Worm (Caenorhabditis elegans) whole organism, young adult: ENCODE measurements around the gene drp-1.

Source experiments
- B0336.3 ChIP-seq: fragments of 200-800 bp; sonication (Bioruptor generic); IDR thresholded peaks from 2 replicates; pipeline ENCODE4 v1.3.6; 2022; ENCODE audit warnings: missing genetic modification characterization, missing compliant biosample characterization
- D2030.7 ChIP-seq: fragments of 200-800 bp; sonication (Bioruptor generic); IDR thresholded peaks from 2 replicates; pipeline ENCODE4 v1.3.6; 2022; ENCODE audit warnings: missing genetic modification reagents, missing genetic modification characterization, missing compliant biosample characterization
- F52B5.7 ChIP-seq: sonication (generic microtip); optimal IDR thresholded peaks from 2 replicates; lab custom pipeline; 2016; ENCODE audit warnings: mild to moderate bottlenecking, missing genetic modification characterization, missing compliant biosample characterization
- F57A8.1 ChIP-seq: fragments of 200-800 bp; sonication (Bioruptor generic); optimal IDR thresholded peaks from 2 replicates; lab custom pipeline; 2018; ENCODE audit warnings: mild to moderate bottlenecking, missing genetic modification characterization, moderate library complexity, missing compliant biosample characterization
- K12H6.12 ChIP-seq: fragments of 200-800 bp; sonication (Bioruptor generic); optimal IDR thresholded peaks from 2 replicates; lab custom pipeline; 2018; ENCODE audit warnings: mild to moderate bottlenecking, missing genetic modification characterization, missing compliant biosample characterization
- Y53F4B.3 ChIP-seq: fragments of 200-800 bp; sonication (Bioruptor generic); IDR thresholded peaks from 2 replicates; pipeline ENCODE4 v1.3.6; 2022; ENCODE audit warnings: missing genetic modification reagents, missing genetic modification characterization, missing compliant biosample characterization
- Y53G8AR.9 ChIP-seq: fragments of 200-800 bp; sonication (Bioruptor generic); conservative IDR thresholded peaks from 2 replicates; pipeline ENCODE4 v1.3.6; 2022; ENCODE audit warnings: missing genetic modification reagents, missing genetic modification characterization, missing compliant biosample characterization
- akir-1 ChIP-seq: fragments of 200-800 bp; sonication (Bioruptor generic); optimal IDR thresholded peaks from 2 replicates; lab custom pipeline; 2018; ENCODE audit warnings: mild to moderate bottlenecking, missing genetic modification characterization, moderate library complexity, missing compliant biosample characterization
- atf-7 ChIP-seq: sonication (generic microtip); optimal IDR thresholded peaks from 2 replicates; lab custom pipeline; 2017; ENCODE audit warnings: mild to moderate bottlenecking, missing genetic modification characterization, missing compliant biosample characterization
- athp-1 ChIP-seq: sonication (generic microtip); optimal IDR thresholded peaks from 2 replicates; lab custom pipeline; 2017; ENCODE audit warnings: mild to moderate bottlenecking, missing genetic modification characterization, missing compliant biosample characterization
- attf-6 ChIP-seq: fragments of 200-800 bp; sonication (Bioruptor generic); IDR thresholded peaks from 2 replicates; pipeline ENCODE4 v1.3.6; 2022; ENCODE audit warnings: missing genetic modification reagents, missing genetic modification characterization, missing compliant biosample characterization
- cebp-1 ChIP-seq, 2 experiments: fragments of 200-800 bp in 1 of 2; sonication (Bioruptor generic) in 1 of 2; sonication (generic microtip) in 1 of 2; IDR thresholded peaks in 1 of 2; optimal IDR thresholded peaks in 1 of 2; 2 replicates each; pipeline versions ENCODE4 v1.3.6 to Lab custom; 2017 to 2022; ENCODE audit warnings: missing compliant biosample characterization in 2 of 2, missing genetic modification characterization in 2 of 2, mild to moderate bottlenecking in 1 of 2, missing genetic modification reagents in 1 of 2, moderate library complexity in 1 of 2
- ceh-27 ChIP-seq: fragments of 200-800 bp; sonication (Bioruptor generic); optimal IDR thresholded peaks from 2 replicates; lab custom pipeline; 2018; ENCODE audit warnings: mild to moderate bottlenecking, missing genetic modification characterization, moderate library complexity, missing compliant biosample characterization
- ceh-79 ChIP-seq: sonication (generic microtip); optimal IDR thresholded peaks from 2 replicates; lab custom pipeline; 2017; ENCODE audit warnings: mild to moderate bottlenecking, missing genetic modification characterization, missing compliant biosample characterization
- ceh-91 ChIP-seq: fragments of 200-800 bp; sonication (Bioruptor generic); IDR thresholded peaks from 2 replicates; pipeline ENCODE4 v1.3.6; 2022; ENCODE audit warnings: missing genetic modification reagents, missing genetic modification characterization, missing compliant biosample characterization
- chd-7 ChIP-seq: sonication (generic microtip); optimal IDR thresholded peaks from 2 replicates; lab custom pipeline; 2016; ENCODE audit warnings: mild to moderate bottlenecking, missing genetic modification characterization, moderate library complexity, missing compliant biosample characterization
- dox-1 ChIP-seq: fragments of 200-800 bp; sonication (Bioruptor generic); IDR thresholded peaks from 2 replicates; pipeline ENCODE4 v1.3.6; 2022; ENCODE audit warnings: missing genetic modification reagents, missing genetic modification characterization, missing compliant biosample characterization
- dpff-1 ChIP-seq: sonication (generic microtip); optimal IDR thresholded peaks from 2 replicates; lab custom pipeline; 2017; ENCODE audit warnings: mild to moderate bottlenecking, missing genetic modification characterization, missing compliant biosample characterization
- egrh-3 ChIP-seq: fragments of 200-800 bp; sonication (Bioruptor generic); IDR thresholded peaks from 2 replicates; pipeline ENCODE4 v1.3.6; 2022; ENCODE audit warnings: missing genetic modification reagents, missing genetic modification characterization, missing compliant biosample characterization
- hlh-26 ChIP-seq: fragments of 200-800 bp; sonication (Bioruptor generic); conservative IDR thresholded peaks from 2 replicates; pipeline ENCODE4 v1.3.6; 2022; ENCODE audit warnings: missing genetic modification reagents, missing genetic modification characterization, missing compliant biosample characterization
- lin-35 ChIP-seq, 3 experiments: fragments of 150-350 bp in 2 of 3; sonication (generic microtip) in 1 of 3; optimal IDR thresholded peaks; 2 replicates each; lab custom pipeline; 2014 to 2018; ENCODE audit warnings: missing biosample characterization in 3 of 3, missing genetic modification characterization in 3 of 3, missing genetic modification reagents in 3 of 3
- lin-40 ChIP-seq: sonication (generic microtip); optimal IDR thresholded peaks from 2 replicates; lab custom pipeline; 2016; ENCODE audit warnings: missing genetic modification characterization, mild to moderate bottlenecking, missing compliant biosample characterization, missing genotype, missing genetic modification reagents
- lin-54 ChIP-seq: fragments of 200-800 bp; sonication (Bioruptor generic); optimal IDR thresholded peaks from 2 replicates; lab custom pipeline; 2018; ENCODE audit warnings: mild to moderate bottlenecking, missing genetic modification characterization, missing compliant biosample characterization
- lsl-1 ChIP-seq: fragments of 200-800 bp; sonication (Bioruptor generic); optimal IDR thresholded peaks from 2 replicates; lab custom pipeline; 2018; ENCODE audit warnings: mild to moderate bottlenecking, missing genetic modification characterization, moderate library complexity, missing compliant biosample characterization
- madf-6 ChIP-seq: fragments of 200-800 bp; sonication (Bioruptor generic); IDR thresholded peaks from 2 replicates; pipeline ENCODE4 v1.3.6; 2022; ENCODE audit warnings: missing genetic modification reagents, missing genetic modification characterization, missing compliant biosample characterization
- madf-8 ChIP-seq: fragments of 200-800 bp; sonication (Bioruptor generic); conservative IDR thresholded peaks from 2 replicates; pipeline ENCODE4 v1.3.6; 2022; ENCODE audit warnings: missing genetic modification reagents, missing genetic modification characterization, missing compliant biosample characterization
- mcd-1 ChIP-seq: fragments of 200-800 bp; sonication (Bioruptor generic); IDR thresholded peaks from 2 replicates; pipeline ENCODE4 v1.3.6; 2022; ENCODE audit warnings: missing genetic modification reagents, missing genetic modification characterization, missing compliant biosample characterization
- mes-4 ChIP-seq: sonication (generic microtip); optimal IDR thresholded peaks from 2 replicates; lab custom pipeline; 2016; ENCODE audit warnings: missing genotype, missing genetic modification characterization, missing compliant biosample characterization
- nfya-2 ChIP-seq: fragments of 200-800 bp; sonication (Bioruptor generic); IDR thresholded peaks from 2 replicates; pipeline ENCODE4 v1.3.6; 2022; ENCODE audit warnings: missing genetic modification reagents, missing genetic modification characterization, missing compliant biosample characterization
- nhr-179 ChIP-seq: sonication (generic microtip); optimal IDR thresholded peaks from 2 replicates; lab custom pipeline; 2016; ENCODE audit warnings: mild to moderate bottlenecking, missing genetic modification characterization, missing compliant biosample characterization
- nhr-80 ChIP-seq: sonication (generic microtip); optimal IDR thresholded peaks from 2 replicates; lab custom pipeline; 2016; ENCODE audit warnings: missing genetic modification characterization, missing compliant biosample characterization
- rpc-1 ChIP-seq, 2 experiments: fragments of 150-350 bp in 1 of 2; sonication (generic microtip) in 1 of 2; optimal IDR thresholded peaks; 2 replicates each; lab custom pipeline; 2014 to 2018; ENCODE audit warnings: missing biosample characterization in 1 of 2, missing genetic modification characterization in 1 of 2, missing genetic modification reagents in 1 of 2, missing genotype in 1 of 2
- sdz-38 ChIP-seq: sonication (generic microtip); optimal IDR thresholded peaks from 2 replicates; lab custom pipeline; 2016; ENCODE audit warnings: missing genotype, missing genetic modification characterization, missing compliant biosample characterization
- snpc-1.1 ChIP-seq: sonication (generic microtip); optimal IDR thresholded peaks from 2 replicates; lab custom pipeline; 2017; ENCODE audit warnings: missing genetic modification characterization, mild to moderate bottlenecking, missing compliant biosample characterization, antibody characterized with exemption, moderate library complexity, missing genotype, missing genetic modification reagents; ENCODE audit not compliant: insufficient read depth
- snpc-1.3 ChIP-seq: sonication (generic microtip); optimal IDR thresholded peaks from 2 replicates; lab custom pipeline; 2017; ENCODE audit warnings: missing genetic modification characterization, mild to moderate bottlenecking, missing compliant biosample characterization, antibody characterized with exemption, moderate library complexity, missing genotype, missing genetic modification reagents; ENCODE audit not compliant: insufficient read depth
- snpc-3.4 ChIP-seq: sonication (generic microtip); optimal IDR thresholded peaks from 2 replicates; lab custom pipeline; 2017; ENCODE audit warnings: missing genetic modification characterization, mild to moderate bottlenecking, missing compliant biosample characterization, antibody characterized with exemption, moderate library complexity, missing genotype, missing genetic modification reagents
- snpc-4 ChIP-seq, 5 experiments: fragments of 150-350 bp in 1 of 5; sonication (generic microtip) in 4 of 5; optimal IDR thresholded peaks; 2 replicates each; lab custom pipeline; 2014 to 2018; ENCODE audit warnings: missing genetic modification characterization in 5 of 5, missing biosample characterization in 3 of 5, antibody characterized with exemption in 2 of 5, mild to moderate bottlenecking in 2 of 5, missing compliant biosample characterization in 2 of 5, missing genotype in 2 of 5, moderate library complexity in 2 of 5, missing genetic modification reagents in 1 of 5
- sptf-2 ChIP-seq: fragments of 200-800 bp; sonication (Bioruptor generic); optimal IDR thresholded peaks from 2 replicates; lab custom pipeline; 2018; ENCODE audit warnings: mild to moderate bottlenecking, missing genetic modification characterization, missing compliant biosample characterization
- tbp1 ChIP-seq: fragments of 200-800 bp; sonication (Bioruptor generic); optimal IDR thresholded peaks from 2 replicates; lab custom pipeline; 2018; ENCODE audit warnings: mild to moderate bottlenecking, missing genetic modification characterization, missing compliant biosample characterization
- xnd-1 ChIP-seq: sonication (generic microtip); optimal IDR thresholded peaks from 2 replicates; lab custom pipeline; 2016; ENCODE audit warnings: missing genotype, missing genetic modification reagents, missing genetic modification characterization, missing compliant biosample characterization
- ztf-18 ChIP-seq: sonication (generic microtip); optimal IDR thresholded peaks from 2 replicates; lab custom pipeline; 2016; ENCODE audit warnings: missing genotype, mild to moderate bottlenecking, missing genetic modification characterization, missing compliant biosample characterization
- ztf-25 ChIP-seq: fragments of 200-800 bp; sonication (Bioruptor generic); IDR thresholded peaks from 2 replicates; pipeline ENCODE4 v1.3.6; 2022; ENCODE audit warnings: missing genetic modification reagents, missing genetic modification characterization, missing compliant biosample characterization
- ztf-26 ChIP-seq: sonication (generic microtip); optimal IDR thresholded peaks from 2 replicates; lab custom pipeline; 2017; ENCODE audit warnings: missing genetic modification characterization, missing compliant biosample characterization
- ztf-3 ChIP-seq: fragments of 200-800 bp; sonication (Bioruptor generic); optimal IDR thresholded peaks from 2 replicates; lab custom pipeline; 2018; ENCODE audit warnings: mild to moderate bottlenecking, missing genetic modification characterization, missing compliant biosample characterization

The drp-1 gene

DNA sequence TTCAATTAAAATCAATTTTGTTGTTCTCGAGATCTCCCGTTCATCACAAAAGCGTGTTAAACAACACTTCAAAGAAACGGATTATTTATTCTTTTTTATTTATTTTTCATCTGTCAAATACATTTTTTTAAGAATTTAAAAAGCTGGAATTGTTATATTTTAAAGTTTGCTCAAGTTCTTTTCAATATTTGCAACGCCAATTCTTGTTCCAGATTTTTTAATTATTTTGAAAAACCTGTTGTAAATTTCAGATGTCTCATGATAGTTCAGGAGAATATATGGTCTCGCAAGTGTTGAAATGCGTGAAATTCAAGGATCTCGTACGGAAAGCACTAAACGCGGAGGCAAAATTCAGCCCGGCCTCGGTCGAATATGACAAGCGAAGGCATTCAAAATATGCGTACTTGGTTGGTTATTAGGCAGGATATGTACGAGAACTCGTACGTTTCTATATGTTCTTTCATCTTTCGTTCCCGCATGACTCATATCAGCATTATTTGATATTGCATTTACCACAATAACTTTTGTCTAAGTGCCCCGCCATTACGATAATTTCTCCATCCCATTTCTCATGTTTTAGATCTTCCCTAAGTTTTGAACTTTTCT, 6.4 kb downstream of the drp-1 start, which contains the start of gene cec-6 (continued):
- TF ChIP-seq mes-4 (tag; lab: Kevin White, UChicago) (no peak), nhr-179 (tag; lab: Kevin White, UChicago) (no peak), tbp1 (GFP tag; lab: Kevin White, UChicago) (no peak), sptf-2 (GFP tag; lab: Kevin White, UChicago) (no peak), Y53F4B.3 (GFP tag; lab: Robert Waterston, UW) (no peak), nhr-80 (tag; lab: Kevin White, UChicago) (no peak), madf-8 (GFP tag; lab: Robert Waterston, UW) (no peak), madf-6 (GFP tag; lab: Robert Waterston, UW) (peak; percentile 25; the same call in 1 of the 2 replicates), F57A8.1 (no peak), F52B5.7 (tag; lab: Kevin White, UChicago) (no peak)

DNA sequence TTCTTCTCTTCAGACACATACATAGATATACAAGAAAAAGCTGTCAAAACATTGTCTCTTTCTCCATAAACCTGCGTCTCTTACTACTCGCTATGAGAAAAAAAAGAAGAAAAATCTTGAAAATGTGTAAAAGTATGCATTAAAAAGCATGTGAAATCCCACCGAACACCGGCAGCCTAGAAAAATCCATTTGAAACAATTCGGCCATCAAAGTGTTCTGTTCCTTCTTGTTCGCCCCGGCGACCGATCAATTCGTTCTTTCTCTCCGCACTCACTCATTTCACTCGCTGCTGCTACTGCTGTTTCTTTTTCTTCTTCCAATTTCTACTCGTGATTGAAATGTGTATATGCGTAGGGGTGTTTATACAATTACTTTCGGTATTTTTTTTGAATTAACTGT, 10.6 kb downstream of the drp-1 start:
- TF ChIP-seq ztf-26 (tag; lab: Kevin White, UChicago) = peak; percentile 12
- no peak for TF ChIP-seq hlh-26 (GFP tag; lab: Robert Waterston, UW)
- TF ChIP-seq snpc-1.3 (tag; lab: Kevin White, UChicago) = no peak
- TF ChIP-seq attf-6 (GFP tag; lab: Robert Waterston, UW) = no peak
- no peak for TF ChIP-seq ceh-91 (GFP tag; lab: Robert Waterston, UW)
- no peak for TF ChIP-seq cebp-1 (GFP tag; IDR thresholded peaks at IDR 0.05; lab: Robert Waterston, UW)
- peak; percentile 37 for TF ChIP-seq cebp-1 (tag; optimal IDR thresholded peaks at IDR 0.05; lab: Kevin White, UChicago)
- no peak for TF ChIP-seq B0336.3 (GFP tag; lab: Robert Waterston, UW)
- TF ChIP-seq lin-54 (GFP tag; lab: Kevin White, UChicago) = no peak
- no peak for TF ChIP-seq Y53G8AR.9 (GFP tag; lab: Robert Waterston, UW)
- no peak for TF ChIP-seq ceh-79 (tag; lab: Kevin White, UChicago)
- peak; percentile 13 for TF ChIP-seq ztf-18 (tag; lab: Kevin White, UChicago)
- no peak for TF ChIP-seq lsl-1
- peak; percentile 85 for TF ChIP-seq dox-1 (GFP tag; lab: Robert Waterston, UW)
- TF ChIP-seq chd-7 (tag; lab: Kevin White, UChicago) = peak; percentile 43
- peak; percentile 60 for TF ChIP-seq lin-40
- TF ChIP-seq lin-35 (GFP tag; optimal IDR thresholded peaks at IDR 0.05; lab: Kevin White, UChicago) = peak in 1 of 3 experiments; percentile 31
- 0 out of 2 replicates have a peak, but pooled peaks have one; percentile 24 for TF ChIP-seq mcd-1 (GFP tag; lab: Robert Waterston, UW)
- TF ChIP-seq dpff-1 (tag; lab: Kevin White, UChicago) = no peak
- no peak for TF ChIP-seq ztf-3 (GFP tag; lab: Kevin White, UChicago)
- TF ChIP-seq K12H6.12 (tag; lab: Kevin White, UChicago) = peak; percentile 56
- no peak for TF ChIP-seq atf-7 (tag; lab: Kevin White, UChicago)
- TF ChIP-seq egrh-3 (GFP tag; lab: Robert Waterston, UW) = 0 out of 2 replicates have a peak, but pooled peaks have one; percentile 5
- TF ChIP-seq akir-1 = no peak
- no peak for TF ChIP-seq madf-6 (GFP tag; lab: Robert Waterston, UW)
- no peak for TF ChIP-seq sdz-38 (tag; lab: Kevin White, UChicago)
- no peak for TF ChIP-seq snpc-3.4 (tag; lab: Kevin White, UChicago)
- no peak for TF ChIP-seq snpc-4 (GFP tag; optimal IDR thresholded peaks at IDR 0.05; lab: Kevin White, UChicago)
- TF ChIP-seq snpc-4 (tag; optimal IDR thresholded peaks at IDR 0.05; lab: Kevin White, UChicago) = peak in 2 of 4 experiments; percentile 5 to 65
- TF ChIP-seq xnd-1 (tag; lab: Kevin White, UChicago) = no peak
- TF ChIP-seq nhr-80 (tag; lab: Kevin White, UChicago) = peak; percentile 89
- TF ChIP-seq rpc-1 (optimal IDR thresholded peaks at IDR 0.05; lab: Kevin White, UChicago) = no peak
- no peak for TF ChIP-seq rpc-1 (tag; optimal IDR thresholded peaks at IDR 0.05; lab: Kevin White, UChicago)
- TF ChIP-seq nfya-2 = no peak
- no peak for TF ChIP-seq snpc-1.1 (tag; lab: Kevin White, UChicago)
- TF ChIP-seq ztf-25 (GFP tag; lab: Robert Waterston, UW) = no peak
- no peak for TF ChIP-seq D2030.7 (GFP tag; lab: Robert Waterston, UW)
- TF ChIP-seq ceh-27 (GFP tag; lab: Kevin White, UChicago) = peak; percentile 20
- no peak for TF ChIP-seq athp-1 (tag; lab: Kevin White, UChicago)
